Worm (Caenorhabditis elegans): ENCODE data around the gene glb-29.

glb-29 gene

ce11 chrII:11967507-11968127, 41.3 kb upstream of the glb-29 start, which contains the start of gene W03C9.5 (continued):
- TF ChIP-seq ZK546.5 (tag; optimal IDR thresholded peaks at IDR 0.05) (peak; percentile 7 to 70), mdt-29 (GFP tag; IDR thresholded peaks at IDR 0.05) (peak; percentile 81), tag-97 (GFP tag; IDR thresholded peaks at IDR 0.05) (no peak), zip-2 (tag; optimal IDR thresholded peaks at IDR 0.05) (peak; percentile 20), lim-7 (GFP tag; IDR thresholded peaks at IDR 0.05) (peak; percentile 70; the same call in 1 of the 2 replicates), unc-130 (GFP tag; optimal IDR thresholded peaks at IDR 0.05) (peak; percentile 89), nhr-25 (tag; optimal IDR thresholded peaks at IDR 0.05; ENCODE audit: borderline replicate concordance, insufficient read depth) (peak; percentile 86), pqm-1 (tag; optimal IDR thresholded peaks at IDR 0.05) (no peak), Y105C5A.15 (GFP tag; IDR thresholded peaks at IDR 0.05) (no peak), Y5F2A.4 (GFP tag; optimal IDR thresholded peaks at IDR 0.05) (no peak), vab-7 (GFP tag; IDR thresholded peaks at IDR 0.05) (peak; percentile 93), gei-8 (GFP tag; optimal IDR thresholded peaks at IDR 0.05) (no peak), daf-12 (tag; optimal IDR thresholded peaks at IDR 0.05) (no peak), ctbp-1 (GFP tag; IDR thresholded peaks at IDR 0.05) (peak; percentile 49; the same call in 1 of the 2 replicates), lin-38 (GFP tag; IDR thresholded peaks at IDR 0.05) (peak; percentile 98), mxl-2 (GFP tag; conservative IDR thresholded peaks at IDR 0.05) (peak; percentile 80; the same call in 1 of the 2 replicates), spr-1 (tag; optimal IDR thresholded peaks at IDR 0.05) (peak; percentile 83), ceh-62 (tag; optimal IDR thresholded peaks at IDR 0.05) (no peak), lir-3 (tag; optimal IDR thresholded peaks at IDR 0.05) (peak; percentile 46), fkh-10 (GFP tag; optimal IDR thresholded peaks at IDR 0.05) (peak; percentile 81), aly-2 (tag; optimal IDR thresholded peaks at IDR 0.05) (no peak), nhr-11 (tag; optimal IDR thresholded peaks at IDR 0.05) (peak; percentile 96), F37D6.2 (tag; optimal IDR thresholded peaks at IDR 0.05) (peak; percentile 83), nhr-76 (tag; optimal IDR thresholded peaks at IDR 0.05) (peak; percentile 32), set-16 (GFP tag; IDR thresholded peaks at IDR 0.05) (peak; percentile 79), php-3 (GFP tag; IDR thresholded peaks at IDR 0.05) (0 out of 2 replicates have a peak, but pooled peaks have one; percentile 15), F10B5.3 (tag; optimal IDR thresholded peaks at IDR 0.05) (no peak), F49E8.2 (tag; optimal IDR thresholded peaks at IDR 0.05; ENCODE audit: borderline replicate concordance) (no peak), zag-1 (tag; optimal IDR thresholded peaks at IDR 0.05) (no peak), hlh-11 (tag; optimal IDR thresholded peaks at IDR 0.05) (peak; percentile 100), F44E2.7 (GFP tag; IDR thresholded peaks at IDR 0.05) (no peak), zip-11 (GFP tag; IDR thresholded peaks at IDR 0.05) (no peak), daf-19 (GFP tag; conservative IDR thresholded peaks at IDR 0.05) (no peak), ztf-11 (tag; optimal IDR thresholded peaks at IDR 0.05) (no peak), mes-2 (tag; optimal IDR thresholded peaks at IDR 0.05; ENCODE audit: poor library complexity, severe bottlenecking) (peak; percentile 97), nhr-28 (tag; optimal IDR thresholded peaks at IDR 0.05) (peak; percentile 91), pha-4 (GFP tag; IDR thresholded peaks at IDR 0.05) (peak; percentile 56; the same call in 1 of the 2 replicates), pha-4 (tag; optimal IDR thresholded peaks at IDR 0.05) (no peak), hlh-30 (tag; optimal IDR thresholded peaks at IDR 0.05; ENCODE audit: insufficient read depth) (peak; percentile 99), ceh-82 (tag; optimal IDR thresholded peaks at IDR 0.05) (no peak), mxl-3 (GFP tag; optimal IDR thresholded peaks at IDR 0.05) (peak; percentile 95), dmd-6 (GFP tag; IDR thresholded peaks at IDR 0.05) (peak; percentile 94), sdz-12 (GFP tag; optimal IDR thresholded peaks at IDR 0.05) (peak; percentile 32), snpc-4 (tag; optimal IDR thresholded peaks at IDR 0.05) (no peak), nhr-111 (GFP tag; optimal IDR thresholded peaks at IDR 0.05) (no peak), ceh-20 (GFP tag; IDR thresholded peaks at IDR 0.05) (peak; percentile 95), mep-1 (tag; optimal IDR thresholded peaks at IDR 0.05) (peak; percentile 97), ceh-32 (tag; optimal IDR thresholded peaks at IDR 0.05; ENCODE audit: poor library complexity) (no peak), daf-8 (GFP tag; IDR thresholded peaks at IDR 0.05) (no peak), dpl-1 (GFP tag; optimal IDR thresholded peaks at IDR 0.05) (peak; percentile 76), madf-9 (GFP tag; conservative IDR thresholded peaks at IDR 0.05) (peak; percentile 92)

Data from whole organism, L4 larva.